Worm (Caenorhabditis elegans) whole organism, midembryonic: Measurements from ENCODE around the gene srh-45.
"Not testable (repeated sequence)": the region's sequence is repeated elsewhere in the genome, so short reads cannot be mapped to it uniquely, and the experiment has no call there.

Experiments
- T22C8.4 ChIP-seq: fragments of 200-800 bp; sonication (Bioruptor generic); IDR thresholded peaks from 2 replicates; pipeline ENCODE4 v1.3.6; 2022; ENCODE audit warnings: missing genetic modification characterization, missing compliant biosample characterization
- cog-1 ChIP-seq: sonication (generic microtip); optimal IDR thresholded peaks from 2 replicates; lab custom pipeline; 2016; ENCODE audit warnings: missing genetic modification characterization, missing compliant biosample characterization
- flt-1 ChIP-seq: fragments of 200-800 bp; sonication (Bioruptor generic); IDR thresholded peaks from 2 replicates; pipeline ENCODE4 v1.3.6; 2022; ENCODE audit warnings: missing genetic modification characterization, missing compliant biosample characterization
- klf-2 ChIP-seq: fragments of 200-800 bp; sonication (Bioruptor generic); conservative IDR thresholded peaks from 2 replicates; pipeline ENCODE4 v1.3.6; 2022; ENCODE audit warnings: missing genetic modification reagents, missing genetic modification characterization, missing compliant biosample characterization
- med-1 ChIP-seq: sonication (generic microtip); optimal IDR thresholded peaks from 2 replicates; lab custom pipeline; 2017; ENCODE audit warnings: missing genetic modification characterization, mild to moderate bottlenecking, missing compliant biosample characterization, antibody characterized with exemption, missing genetic modification reagents; ENCODE audit not compliant: insufficient read depth
- ref-1 ChIP-seq: fragments of 200-800 bp; sonication (Bioruptor generic); conservative IDR thresholded peaks from 2 replicates; pipeline ENCODE4 v1.3.6; 2022; ENCODE audit warnings: missing genetic modification reagents, missing genetic modification characterization, missing compliant biosample characterization
- tab-1 ChIP-seq: fragments of 200-800 bp; sonication (Bioruptor generic); IDR thresholded peaks from 2 replicates; pipeline ENCODE4 v1.3.6; 2022; ENCODE audit warnings: missing genetic modification characterization, missing compliant biosample characterization
- ztf-23 ChIP-seq: fragments of 200-800 bp; sonication (Bioruptor generic); IDR thresholded peaks from 2 replicates; pipeline ENCODE4 v1.3.6; 2022; ENCODE audit warnings: missing genetic modification reagents, missing genetic modification characterization, missing compliant biosample characterization
- ztf-29 ChIP-seq: fragments of 200-800 bp; sonication (Bioruptor generic); IDR thresholded peaks from 2 replicates; pipeline ENCODE4 v1.3.6; 2022; ENCODE audit warnings: missing genetic modification reagents, missing genetic modification characterization, missing compliant biosample characterization

The srh-45 gene

DNA sequence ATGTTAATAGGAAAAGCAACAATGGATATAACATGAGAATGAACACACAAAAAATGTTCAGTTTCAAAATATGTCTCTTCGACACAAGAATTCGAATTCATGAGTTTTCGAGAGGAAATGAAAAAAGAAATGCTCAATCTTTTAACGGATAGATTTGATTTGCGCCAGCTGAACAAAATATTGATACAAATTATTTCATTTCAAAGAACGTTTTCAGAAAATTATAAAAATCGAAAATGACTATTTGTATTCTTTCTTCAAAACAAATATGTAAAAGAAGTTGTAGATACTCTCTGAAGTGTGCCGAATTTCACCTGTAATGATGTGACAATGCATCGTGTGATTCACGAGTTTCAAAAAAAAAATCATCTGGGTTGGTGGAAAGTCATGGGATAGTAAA is 4.2 kb downstream of the srh-45 start, which contains the start of gene srh-47:
srh-47 (minus strand) TSS at position 101 of the 400 bp plus-strand sequence.
- no peak for TF ChIP-seq ztf-23 (GFP tag; lab: Robert Waterston, UW)
- no peak for TF ChIP-seq klf-2 (GFP tag; lab: Robert Waterston, UW)
- TF ChIP-seq ref-1 (GFP tag; lab: Robert Waterston, UW), result no peak
- no peak for TF ChIP-seq T22C8.4 (GFP tag; lab: Robert Waterston, UW)
- no peak for TF ChIP-seq ztf-29 (GFP tag; lab: Robert Waterston, UW)
- TF ChIP-seq cog-1 (tag; lab: Kevin White, UChicago), result no peak
- no peak for TF ChIP-seq flt-1
- TF ChIP-seq tab-1 (GFP tag; lab: Robert Waterston, UW), result no peak
- TF ChIP-seq med-1 (GFP tag; lab: Kevin White, UChicago), result no peak

DNA sequence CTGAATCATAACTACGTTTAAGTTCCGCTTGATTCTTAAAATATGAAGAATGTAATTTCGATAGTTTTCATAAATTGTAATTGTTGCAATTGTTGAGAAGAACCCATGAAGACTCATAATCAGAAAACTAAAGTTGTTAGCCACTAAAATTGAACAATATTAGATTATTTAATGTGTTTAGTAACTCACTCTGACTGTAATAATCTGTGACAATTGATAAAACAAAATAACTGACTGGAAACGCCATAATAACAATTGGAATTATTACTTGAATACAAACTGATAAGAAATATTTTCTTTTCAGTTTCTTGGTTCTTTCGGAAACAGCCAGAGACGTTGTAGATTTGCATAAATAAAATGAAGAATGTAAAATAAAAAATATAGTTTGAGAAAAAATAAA is 5.4 kb downstream of the srh-45 start:
- TF ChIP-seq tab-1 (GFP tag; lab: Robert Waterston, UW), result no peak
- no peak for TF ChIP-seq flt-1
- no peak for TF ChIP-seq ztf-23 (GFP tag; lab: Robert Waterston, UW)
- no peak for TF ChIP-seq T22C8.4 (GFP tag; lab: Robert Waterston, UW)
- no peak for TF ChIP-seq ref-1 (GFP tag; lab: Robert Waterston, UW)
- TF ChIP-seq klf-2 (GFP tag; lab: Robert Waterston, UW), result no peak

DNA sequence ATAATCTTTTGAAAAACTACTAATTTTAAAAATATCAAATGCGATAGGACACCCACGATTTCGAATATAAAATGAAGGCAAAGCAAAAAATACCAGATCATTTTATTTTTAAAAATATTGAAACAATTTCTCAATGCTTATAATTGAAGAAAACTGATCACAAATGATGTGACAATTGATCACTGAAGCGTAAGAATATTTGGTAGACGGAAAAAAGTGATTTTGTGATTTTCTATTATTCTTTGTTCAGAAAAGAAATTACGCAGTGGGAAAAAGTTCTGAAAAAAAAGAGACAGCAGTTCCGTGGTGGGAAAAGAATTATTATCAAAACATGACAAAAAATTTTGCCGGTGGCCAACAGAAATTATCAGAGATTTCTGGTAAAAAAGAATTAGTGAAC is 6.1 kb downstream of the srh-45 start, which contains the start of gene T03F7.5:
T03F7.5 (minus strand) TSS at position 101 of the 400 bp plus-strand sequence.
- no peak for TF ChIP-seq cog-1 (tag; lab: Kevin White, UChicago)
- TF ChIP-seq ztf-23 (GFP tag; lab: Robert Waterston, UW), result no peak
- no peak for TF ChIP-seq med-1 (GFP tag; lab: Kevin White, UChicago)

DNA sequence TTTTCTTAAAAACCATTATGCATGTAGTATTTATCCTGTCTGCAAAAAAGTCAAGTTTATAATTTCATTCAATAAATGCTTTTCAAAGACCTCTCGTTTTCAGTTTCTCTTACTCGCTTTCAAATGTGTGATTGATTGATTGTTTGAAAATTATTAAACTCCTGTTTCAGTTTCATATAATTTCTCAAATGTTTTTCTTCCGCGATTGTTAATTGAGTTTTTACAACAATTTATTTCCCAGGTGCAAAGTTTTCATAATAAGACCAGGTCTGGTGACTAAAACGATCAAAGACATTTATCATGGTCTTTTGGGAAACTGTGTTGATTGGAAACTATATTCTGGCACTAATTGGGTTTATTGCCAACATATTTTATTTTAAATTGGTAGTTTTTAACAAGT is 10.4 kb downstream of the srh-45 start, which contains the start of gene T03F7.6:
T03F7.6 (plus strand) TSS at position 301 of the 400 bp plus-strand sequence.
- no peak for TF ChIP-seq ztf-23 (GFP tag; lab: Robert Waterston, UW)
- TF ChIP-seq ref-1 (GFP tag; lab: Robert Waterston, UW), result no peak
- no peak for TF ChIP-seq med-1 (GFP tag; lab: Kevin White, UChicago)
- TF ChIP-seq flt-1, result no peak
- no peak for TF ChIP-seq ztf-29 (GFP tag; lab: Robert Waterston, UW)
- TF ChIP-seq cog-1 (tag; lab: Kevin White, UChicago), result no peak
- no peak for TF ChIP-seq T22C8.4 (GFP tag; lab: Robert Waterston, UW)
- no peak for TF ChIP-seq tab-1 (GFP tag; lab: Robert Waterston, UW)
- TF ChIP-seq klf-2 (GFP tag; lab: Robert Waterston, UW), result no peak

DNA sequence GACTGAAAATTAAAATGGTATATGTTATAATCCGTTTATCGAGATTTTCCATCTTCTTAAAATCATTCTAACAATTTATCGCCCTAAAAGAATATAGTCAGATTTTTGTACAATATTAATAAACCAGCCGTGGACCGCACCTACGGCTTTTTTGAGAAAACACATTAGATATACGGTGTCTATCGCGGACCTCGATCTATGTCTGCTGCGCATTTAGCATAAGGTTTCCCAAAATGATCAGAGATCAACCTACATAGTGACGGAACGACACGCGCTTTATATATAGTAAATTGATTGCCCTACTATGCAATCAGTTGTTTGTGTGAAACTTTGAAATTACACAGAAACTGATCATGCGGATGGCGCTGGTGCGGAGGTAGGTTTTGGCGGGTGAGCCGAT is 12.1 kb downstream of the srh-45 start:
- TF ChIP-seq cog-1 (tag; lab: Kevin White, UChicago) (no peak), ztf-23 (GFP tag; lab: Robert Waterston, UW) (no peak), flt-1 (no peak), ref-1 (GFP tag; lab: Robert Waterston, UW) (no peak), ztf-29 (GFP tag; lab: Robert Waterston, UW) (no peak), med-1 (GFP tag; lab: Kevin White, UChicago) (no peak), klf-2 (GFP tag; lab: Robert Waterston, UW) (no peak)

DNA sequence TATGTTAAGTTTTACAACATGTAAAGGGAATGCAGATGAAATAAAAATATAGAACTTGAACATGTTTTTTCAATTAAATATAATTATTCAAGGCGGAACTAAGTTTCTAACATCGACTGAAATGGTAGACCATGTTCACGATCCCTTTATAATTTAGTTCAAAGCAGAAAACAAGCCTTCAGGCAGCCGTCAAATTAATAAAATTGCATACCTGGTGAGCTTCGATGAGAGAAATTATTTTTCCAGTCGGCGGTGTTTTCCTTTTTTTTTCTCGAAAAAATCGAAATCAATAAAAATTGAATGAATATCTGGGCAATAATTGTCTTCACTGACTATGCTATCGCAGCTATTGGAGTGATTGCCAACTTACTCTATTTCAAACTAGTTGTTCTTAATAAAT is 13.9 kb downstream of the srh-45 start, which contains the start of gene C03E10.1:
C03E10.1 (plus strand) TSS at position 301 of the 400 bp plus-strand sequence.
- TF ChIP-seq klf-2 (GFP tag; lab: Robert Waterston, UW) (no peak), tab-1 (GFP tag; lab: Robert Waterston, UW) (no peak), flt-1 (no peak), ztf-23 (GFP tag; lab: Robert Waterston, UW) (no peak), ref-1 (GFP tag; lab: Robert Waterston, UW) (no peak), cog-1 (tag; lab: Kevin White, UChicago) (no peak), T22C8.4 (GFP tag; lab: Robert Waterston, UW) (no peak), ztf-29 (GFP tag; lab: Robert Waterston, UW) (no peak), med-1 (GFP tag; lab: Kevin White, UChicago) (no peak)

DNA sequence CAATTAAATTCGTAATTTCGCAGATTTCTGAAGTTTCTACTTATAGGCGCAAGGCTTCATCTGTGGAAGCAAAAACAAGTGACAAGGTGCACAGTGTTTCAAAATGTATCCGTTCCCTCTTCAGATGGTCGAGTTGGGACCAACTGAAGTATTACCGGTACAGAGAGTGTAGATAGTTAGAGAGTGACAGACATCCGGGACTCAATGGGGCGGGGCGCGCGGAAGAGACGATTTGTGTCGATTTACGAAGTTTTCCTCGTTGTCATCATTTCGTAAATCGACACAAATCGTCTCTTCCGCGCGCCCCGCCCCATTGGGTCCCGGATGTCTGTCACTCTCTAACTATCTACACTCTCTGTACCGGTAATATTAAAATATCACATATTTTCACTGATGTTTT is 18.7 kb downstream of the srh-45 start, which contains the start of gene C03E10.3:
C03E10.3 (plus strand) TSS at position 301 of the 400 bp plus-strand sequence.
- TF ChIP-seq klf-2 (GFP tag; lab: Robert Waterston, UW); ztf-29 (GFP tag; lab: Robert Waterston, UW); flt-1: not testable (repeated sequence)

DNA sequence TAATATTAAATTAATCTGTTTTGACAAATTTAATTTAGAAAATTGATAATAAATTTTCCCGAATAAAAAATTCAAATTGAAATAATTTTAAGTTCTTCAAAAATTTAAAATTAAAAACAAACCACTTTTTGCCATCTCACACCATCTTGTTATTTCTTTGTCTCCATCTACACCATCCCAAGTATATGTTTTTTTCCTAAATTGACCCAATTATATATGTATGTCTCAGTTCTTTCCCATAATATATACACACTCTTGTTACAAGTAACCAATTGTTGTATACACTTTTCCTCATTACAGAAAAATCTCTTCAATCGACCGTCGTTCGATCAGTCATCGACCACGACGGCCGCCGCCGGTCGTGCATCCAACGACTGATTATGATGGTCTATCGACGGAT is 22.5 kb downstream of the srh-45 start, which contains the start of gene gly-20:
gly-20 (plus strand) TSS at position 301 of the 400 bp plus-strand sequence.
- TF ChIP-seq cog-1 (tag; lab: Kevin White, UChicago), result no peak
- TF ChIP-seq ref-1 (GFP tag; lab: Robert Waterston, UW), result no peak
- no peak for TF ChIP-seq klf-2 (GFP tag; lab: Robert Waterston, UW)

DNA sequence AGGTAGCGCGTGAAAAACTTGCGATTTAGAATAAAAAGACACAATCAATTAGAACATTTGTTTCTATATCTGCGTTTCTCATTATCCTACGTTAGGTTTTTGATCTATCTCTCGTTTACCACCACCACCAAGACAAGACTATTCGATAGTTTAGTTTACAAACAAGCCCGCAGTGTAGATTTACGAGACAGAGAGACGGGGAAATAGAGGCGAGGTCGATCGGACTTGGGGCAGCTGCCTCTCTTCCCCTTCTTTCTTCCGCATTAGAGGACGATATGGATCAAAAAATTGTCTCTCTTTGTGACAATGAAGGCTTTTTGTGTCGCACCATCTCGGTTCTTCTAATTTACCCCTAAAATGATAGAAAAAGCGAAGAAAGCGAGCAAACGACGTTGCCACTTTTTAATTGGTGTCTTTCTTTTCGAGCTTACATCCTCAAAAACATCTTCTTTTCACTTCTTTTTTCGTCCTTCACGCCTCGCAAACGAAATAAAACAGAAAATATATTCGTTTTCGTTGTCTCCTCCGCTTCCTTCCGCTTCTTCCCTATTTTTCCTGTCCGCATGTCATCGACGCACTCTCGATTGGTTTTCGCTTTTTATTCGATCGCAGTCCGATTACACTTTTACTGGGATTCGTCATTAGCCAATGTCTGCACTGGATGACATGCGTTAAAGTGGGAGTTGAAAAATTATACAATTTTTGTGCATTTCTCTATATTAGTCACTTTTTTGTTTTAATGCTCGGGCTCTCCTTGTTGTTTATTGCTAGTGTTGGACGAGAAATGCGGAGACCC is 23.2 kb downstream of the srh-45 start:
- TF ChIP-seq ref-1 (GFP tag; lab: Robert Waterston, UW), result no peak
- TF ChIP-seq ztf-29 (GFP tag; lab: Robert Waterston, UW), result 0 out of 2 replicates have a peak, but pooled peaks have one; percentile 11
- peak; percentile 55 for TF ChIP-seq cog-1 (tag; lab: Kevin White, UChicago)
